Fruit fly (Drosophila melanogaster) whole organism, pupa: ENCODE results near the gene inaF-A.

Experiments
- CG10348 ChIP-seq: fragments of 200-800 bp; sonication (Bioruptor generic); IDR thresholded peaks from 2 replicates; pipeline ENCODE4 v1.3.6; 2022; ENCODE audit warnings: missing biosample characterization, missing genetic modification characterization
- CG12605 ChIP-seq: fragments of 200-800 bp; sonication (Bioruptor generic); IDR thresholded peaks from 2 replicates; pipeline ENCODE4 v1.3.6; 2022; ENCODE audit warnings: missing biosample characterization, missing genetic modification characterization
- CG13204 ChIP-seq: fragments of 200-800 bp; sonication (Bioruptor generic); optimal IDR thresholded peaks from 2 replicates; lab custom pipeline; 2018; ENCODE audit warnings: missing biosample characterization, mild to moderate bottlenecking, missing genetic modification characterization, moderate library complexity
- CG14655 ChIP-seq: fragments of 200-800 bp; sonication (Bioruptor generic); optimal IDR thresholded peaks from 3 replicates; lab custom pipeline; 2017; ENCODE audit warnings: mild to moderate bottlenecking, missing biosample characterization, missing genetic modification reagents, missing genetic modification characterization
- CG15710 ChIP-seq: fragments of 200-800 bp; sonication (Bioruptor generic); optimal IDR thresholded peaks from 2 replicates; lab custom pipeline; 2018; ENCODE audit warnings: missing biosample characterization, mild to moderate bottlenecking, missing genetic modification characterization, moderate library complexity
- CG17806 ChIP-seq: fragments of 200-800 bp; sonication (Bioruptor generic); optimal IDR thresholded peaks from 2 replicates; lab custom pipeline; 2018; ENCODE audit warnings: missing biosample characterization, mild to moderate bottlenecking, missing genetic modification characterization, moderate library complexity
- CG32121 ChIP-seq: fragments of 200-800 bp; sonication (Bioruptor generic); IDR thresholded peaks from 2 replicates; pipeline ENCODE4 v1.3.6; 2022; ENCODE audit warnings: missing biosample characterization, missing genetic modification characterization
- CG34367 ChIP-seq: fragments of 200-800 bp; sonication (Bioruptor generic); optimal IDR thresholded peaks from 2 replicates; lab custom pipeline; 2018; ENCODE audit warnings: missing biosample characterization, mild to moderate bottlenecking, missing genetic modification characterization
- CG4496 ChIP-seq: fragments of 200-800 bp; sonication (Bioruptor generic); IDR thresholded peaks from 3 replicates; pipeline ENCODE4 v1.3.6; 2022; ENCODE audit warnings: missing biosample characterization, missing genetic modification characterization
- CG8159 ChIP-seq: fragments of 200-800 bp; sonication (Bioruptor generic); optimal IDR thresholded peaks from 3 replicates; lab custom pipeline; 2018; ENCODE audit warnings: missing biosample characterization, mild to moderate bottlenecking, missing genetic modification characterization, moderate library complexity
- CG8301 ChIP-seq: fragments of 200-800 bp; sonication (Bioruptor generic); optimal IDR thresholded peaks from 2 replicates; lab custom pipeline; 2018; ENCODE audit warnings: missing biosample characterization, mild to moderate bottlenecking, missing genetic modification characterization
- CG9948 ChIP-seq: fragments of 200-800 bp; sonication (Bioruptor generic); optimal IDR thresholded peaks from 2 replicates; lab custom pipeline; 2018; ENCODE audit warnings: missing biosample characterization, mild to moderate bottlenecking, missing genetic modification characterization, moderate library complexity
- D1 ChIP-seq: fragments of 200-800 bp; sonication (Bioruptor generic); optimal IDR thresholded peaks from 2 replicates; lab custom pipeline; 2018; ENCODE audit warnings: missing biosample characterization, mild to moderate bottlenecking, missing genetic modification characterization, moderate library complexity
- EcR ChIP-seq: fragments of 200-800 bp; sonication (Bioruptor generic); optimal IDR thresholded peaks from 3 replicates; lab custom pipeline; 2019; ENCODE audit warnings: missing biosample characterization, missing genetic modification characterization, mild to moderate bottlenecking, moderate library complexity, missing genetic modification reagents
- Ets98B ChIP-seq: fragments of 200-800 bp; sonication (Bioruptor generic); IDR thresholded peaks from 2 replicates; pipeline ENCODE4 v1.3.6; 2022; ENCODE audit warnings: missing biosample characterization, missing genetic modification characterization
- Pif1A ChIP-seq: fragments of 200-800 bp; sonication (Bioruptor generic); optimal IDR thresholded peaks from 3 replicates; lab custom pipeline; 2016; ENCODE audit warnings: missing biosample characterization, missing genetic modification characterization
- Pif1B ChIP-seq: fragments of 200-800 bp; sonication (Bioruptor generic); optimal IDR thresholded peaks from 3 replicates; lab custom pipeline; 2016; ENCODE audit warnings: missing biosample characterization, missing genetic modification characterization
- Snoo ChIP-seq: fragments of 200-800 bp; sonication (Bioruptor generic); optimal IDR thresholded peaks from 3 replicates; lab custom pipeline; 2017; ENCODE audit warnings: missing biosample characterization, mild to moderate bottlenecking, missing genetic modification characterization, inconsistent platforms
- fd96Ca ChIP-seq: fragments of 200-800 bp; sonication (Bioruptor generic); IDR thresholded peaks from 3 replicates; pipeline ENCODE4 v1.3.6; 2022; ENCODE audit warnings: missing biosample characterization, missing genetic modification characterization
- gl ChIP-seq: fragments of 200-800 bp; sonication (Bioruptor generic); optimal IDR thresholded peaks from 2 replicates; lab custom pipeline; 2018; ENCODE audit warnings: missing biosample characterization, mild to moderate bottlenecking, missing genetic modification characterization
- rn ChIP-seq: fragments of 200-800 bp; sonication (Bioruptor generic); IDR thresholded peaks from 2 replicates; pipeline ENCODE4 v1.3.6; 2022; ENCODE audit warnings: missing biosample characterization, missing genetic modification characterization

inaF-A gene

dm6 chrX:11723946-11724345 is 9.7 kb downstream of the inaF-A start, which contains the start of gene CG15221:
TSS of gene CG15221 (plus strand) at chrX:11724246.
- TF ChIP-seq CG9948 (tag; lab: Kevin White, UChicago) (no peak), CG15710 (tag; lab: Kevin White, UChicago) (no peak), rn (GFP tag; lab: Robert Waterston, UW) (no peak), EcR (no peak)

DNA sequence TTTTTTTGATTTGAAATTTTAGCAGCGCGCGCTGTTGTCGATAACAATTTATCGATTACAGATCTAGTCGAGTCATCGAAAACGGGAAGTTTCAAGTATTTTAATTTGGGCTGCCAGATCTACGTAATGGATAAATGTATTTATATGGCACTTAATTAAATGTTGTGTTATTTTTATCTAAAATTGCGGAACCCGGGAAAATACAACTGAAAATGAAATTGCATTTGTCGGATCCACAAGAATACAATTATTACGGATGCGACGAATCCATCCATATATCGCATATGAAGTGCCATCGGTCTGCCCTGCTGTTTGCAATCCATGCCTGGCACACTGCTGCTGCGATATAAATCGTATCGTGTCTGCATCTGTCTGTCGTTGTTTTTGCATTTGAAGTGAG is 13.6 kb downstream of the inaF-A start, which contains the start of gene Tango10:
Tango10 (plus strand) TSS at position 108 of the 400 bp plus-strand sequence.
- TF ChIP-seq CG8159 (tag; lab: Kevin White, UChicago) (no peak), fd96Ca (peak; percentile 53; the same call in 1 of the 3 replicates), Snoo (tag; lab: Kevin White, UChicago) (no peak), Pif1B (GFP tag; lab: Kevin White, UChicago) (no peak), CG15710 (tag; lab: Kevin White, UChicago) (peak; percentile 38), gl (tag; lab: Kevin White, UChicago) (no peak), CG10348 (no peak), CG17806 (tag; lab: Kevin White, UChicago) (peak; percentile 13), CG13204 (no peak), Ets98B (GFP tag; lab: Robert Waterston, UW) (0 out of 2 replicates have a peak, but pooled peaks have one; percentile 24), CG9948 (tag; lab: Kevin White, UChicago) (no peak), CG32121 (GFP tag; lab: Robert Waterston, UW) (peak; percentile 40; the same call in 1 of the 2 replicates), rn (GFP tag; lab: Robert Waterston, UW) (no peak), CG4496 (GFP tag; lab: Robert Waterston, UW) (no peak), CG34367 (tag; lab: Kevin White, UChicago) (no peak), CG8301 (no peak)

dm6 chrX:11717892-11718291 is 15.8 kb downstream of the inaF-A start:
- TF ChIP-seq CG34367 (tag; lab: Kevin White, UChicago), result no peak
- no peak for TF ChIP-seq CG15710 (tag; lab: Kevin White, UChicago)
- TF ChIP-seq CG13204, result no peak
- no peak for TF ChIP-seq D1 (tag; lab: Kevin White, UChicago)
- TF ChIP-seq CG4496 (GFP tag; lab: Robert Waterston, UW), result no peak
- no peak for TF ChIP-seq CG32121 (GFP tag; lab: Robert Waterston, UW)
- no peak for TF ChIP-seq Snoo (tag; lab: Kevin White, UChicago)
- no peak for TF ChIP-seq CG12605 (GFP tag; lab: Robert Waterston, UW)
- TF ChIP-seq Ets98B (GFP tag; lab: Robert Waterston, UW), result no peak
- no peak for TF ChIP-seq CG10348

DNA sequence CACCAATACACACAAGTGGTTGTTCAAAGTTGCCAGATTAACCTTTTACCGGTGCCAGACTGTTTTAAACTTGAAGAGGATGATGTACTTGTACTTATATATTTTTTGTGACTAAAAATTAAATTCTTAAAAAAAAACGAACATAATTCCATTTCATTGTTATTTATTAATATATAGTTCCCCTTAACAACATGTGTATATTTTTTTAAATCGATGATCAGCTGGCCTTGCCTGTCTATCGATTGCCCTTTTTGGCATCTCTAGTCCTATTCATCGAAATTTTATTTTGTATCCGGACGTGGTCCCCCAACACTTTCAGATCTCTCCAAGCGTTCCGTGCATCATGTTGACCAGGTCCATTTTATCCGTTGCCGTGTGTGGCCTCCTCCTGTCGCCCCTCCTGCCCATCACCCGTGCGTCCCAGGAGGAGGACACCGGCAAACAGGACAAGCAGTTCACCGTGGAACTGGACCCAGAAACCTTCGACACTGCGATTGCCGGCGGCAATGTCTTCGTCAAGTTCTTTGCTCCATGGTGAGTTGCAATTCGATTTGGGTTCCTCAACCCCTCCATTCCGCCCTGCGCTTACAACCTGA is 16.9 kb downstream of the inaF-A start, which contains the start of gene prtp:
prtp (plus strand) TSS at position 26 of the 596 bp plus-strand sequence.
- TF ChIP-seq CG34367 (tag; lab: Kevin White, UChicago) (no peak), CG9948 (tag; lab: Kevin White, UChicago) (no peak), CG14655 (no peak), CG8301 (no peak), EcR (no peak), Ets98B (GFP tag; lab: Robert Waterston, UW) (no peak), fd96Ca (no peak), CG12605 (GFP tag; lab: Robert Waterston, UW) (no peak), Pif1B (GFP tag; lab: Kevin White, UChicago) (no peak), CG8159 (tag; lab: Kevin White, UChicago) (no peak)

DNA sequence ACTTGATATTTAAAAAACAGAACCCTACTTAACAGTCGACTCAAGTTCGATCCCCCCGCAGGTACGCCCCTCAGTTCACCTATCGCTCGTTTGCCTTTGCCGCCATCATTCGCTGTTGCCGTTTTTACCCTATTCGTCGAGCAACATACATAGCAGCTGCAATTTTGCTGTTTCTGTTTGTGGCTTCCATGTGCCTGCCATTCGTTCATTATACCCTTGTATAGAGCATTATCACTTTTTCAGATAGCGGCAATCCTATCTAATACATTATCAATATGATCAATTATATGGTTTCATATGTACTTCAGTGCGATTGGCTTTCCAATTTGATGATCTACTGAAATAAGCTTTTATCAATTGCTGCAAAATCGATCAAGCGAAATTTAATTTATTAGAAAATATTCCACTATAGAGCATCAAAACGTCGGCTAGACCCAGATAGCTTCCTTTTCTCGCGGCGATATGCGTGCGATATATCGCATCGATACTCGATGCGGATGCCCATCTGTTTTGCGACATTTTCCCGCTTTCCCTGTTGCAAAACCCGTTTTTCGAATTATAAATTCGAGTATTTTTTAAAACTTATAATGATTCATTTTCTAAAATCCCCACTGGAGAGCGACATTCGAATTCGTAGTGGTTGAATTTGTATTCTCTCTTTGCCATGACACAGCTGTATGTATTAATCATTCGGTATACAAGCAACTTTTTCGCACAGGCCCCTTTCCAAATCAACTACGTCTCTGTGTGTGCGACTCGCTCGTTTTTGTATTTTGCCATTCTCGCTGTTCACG is 17.6 kb downstream of the inaF-A start:
- TF ChIP-seq EcR (no peak), Pif1A (GFP tag; lab: Kevin White, UChicago) (peak; percentile 85), Pif1B (GFP tag; lab: Kevin White, UChicago) (peak; percentile 94), CG13204 (peak; percentile 79), D1 (tag; lab: Kevin White, UChicago) (peak; percentile 87), Snoo (tag; lab: Kevin White, UChicago) (peak; percentile 89), CG15710 (tag; lab: Kevin White, UChicago) (peak; percentile 90), gl (tag; lab: Kevin White, UChicago) (peak; percentile 81), CG34367 (tag; lab: Kevin White, UChicago) (peak; percentile 88), CG10348 (peak; percentile 56), CG17806 (tag; lab: Kevin White, UChicago) (peak; percentile 88), CG12605 (GFP tag; lab: Robert Waterston, UW) (peak; percentile 78), rn (GFP tag; lab: Robert Waterston, UW) (peak; percentile 61), CG14655 (peak; percentile 95), CG8301 (peak; percentile 93), CG4496 (GFP tag; lab: Robert Waterston, UW) (peak; percentile 76), CG9948 (tag; lab: Kevin White, UChicago) (peak; percentile 89), Ets98B (GFP tag; lab: Robert Waterston, UW) (peak; percentile 58), CG8159 (tag; lab: Kevin White, UChicago) (peak; percentile 95), fd96Ca (peak; percentile 91), CG32121 (GFP tag; lab: Robert Waterston, UW) (peak; percentile 86)
- TF ChIP-seq, all 21 proteins: peak for 20
